Fruit fly (Drosophila melanogaster) whole organism: ENCODE measurements around the gene CheB38c.

ENCODE experiments used
- pan ChIP-seq: fragments of >200 bp; optimal IDR thresholded peaks from 2 replicates; lab custom pipeline; 2017
- usp ChIP-seq: fragments of >200 bp; optimal IDR thresholded peaks from 2 replicates; lab custom pipeline; 2017; ENCODE audit warnings: missing biosample characterization, missing genetic modification characterization, mixed read lengths

DNA sequence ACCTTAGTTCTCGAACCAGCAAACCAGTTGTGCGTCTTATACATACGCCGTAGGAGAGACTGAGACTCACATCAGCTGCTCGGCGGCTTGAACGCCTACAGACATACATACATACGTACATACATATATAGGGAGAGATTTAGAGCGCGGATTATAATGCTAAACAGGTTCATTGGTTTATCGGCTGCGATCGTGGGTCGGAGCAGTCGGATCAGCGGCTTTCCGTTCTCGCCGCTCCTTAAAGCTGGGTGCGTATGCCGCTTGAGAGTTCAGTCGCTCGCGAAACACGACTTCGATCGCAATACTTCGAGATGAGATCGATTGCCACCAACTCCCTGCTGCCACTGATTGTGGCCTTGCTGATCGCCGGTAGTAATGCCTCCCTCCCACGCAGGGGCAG is 4.6 kb upstream of the CheB38c start:
- TF ChIP-seq pan (no peak), usp (no peak)
